Worm (Caenorhabditis elegans): ENCODE measurements around the gene K07C5.9.
A peak's percentile ranks its signal among the peaks of the same experiment; 100 is the strongest.

K07C5.9 gene

ce11 chrV:10320101-10320761, 29.7 kb downstream of the K07C5.9 start, which contains the start of the genes gna-1 and B0024.13:
gna-1 (minus strand) TSS chrV:10320151.
B0024.13 (plus strand) TSS chrV:10320711.
- TF ChIP-seq daf-19 (GFP tag; conservative IDR thresholded peaks at IDR 0.05) (no peak), dmd-6 (GFP tag; IDR thresholded peaks at IDR 0.05) (peak; percentile 47; the same call in 1 of the 2 replicates), hif-1 (tag; optimal IDR thresholded peaks at IDR 0.05) (peak in 1 of 2 experiments; percentile 83), ceh-44 (GFP tag; IDR thresholded peaks at IDR 0.05) (0 out of 2 replicates have a peak, but pooled peaks have one; percentile 45), ztf-7 (tag; optimal IDR thresholded peaks at IDR 0.05) (no peak), nhr-6 (tag; optimal IDR thresholded peaks at IDR 0.05) (no peak), unc-130 (GFP tag; optimal IDR thresholded peaks at IDR 0.05) (peak; percentile 87), pha-4 (GFP tag; IDR thresholded peaks at IDR 0.05) (no peak), pha-4 (tag; optimal IDR thresholded peaks at IDR 0.05) (peak; percentile 21), F49E8.2 (tag; optimal IDR thresholded peaks at IDR 0.05; ENCODE audit: borderline replicate concordance) (no peak), nhr-41 (GFP tag; IDR thresholded peaks at IDR 0.05) (no peak), dmd-9 (GFP tag; IDR thresholded peaks at IDR 0.05) (0 out of 2 replicates have a peak, but pooled peaks have one; percentile 49), ZK337.2 (GFP tag; IDR thresholded peaks at IDR 0.05) (peak; percentile 18; the same call in 1 of the 2 replicates), F26F4.8 (GFP tag; conservative IDR thresholded peaks at IDR 0.05) (no peak), rbr-2 (tag; optimal IDR thresholded peaks at IDR 0.05) (peak; percentile 36), duxl-1 (tag; optimal IDR thresholded peaks at IDR 0.05; ENCODE audit: poor library complexity) (peak; percentile 35), unc-62 (GFP tag; optimal IDR thresholded peaks at IDR 0.05 in 1 of 2) (no peak), unc-62 (tag; optimal IDR thresholded peaks at IDR 0.05) (no peak), snpc-4 (tag; optimal IDR thresholded peaks at IDR 0.05) (no peak), spr-1 (tag; optimal IDR thresholded peaks at IDR 0.05) (no peak), mxl-3 (GFP tag; optimal IDR thresholded peaks at IDR 0.05) (no peak), dpl-1 (GFP tag; optimal IDR thresholded peaks at IDR 0.05) (peak; percentile 61), zip-2 (tag; optimal IDR thresholded peaks at IDR 0.05) (no peak), nhr-111 (GFP tag; optimal IDR thresholded peaks at IDR 0.05) (no peak), mes-2 (tag; optimal IDR thresholded peaks at IDR 0.05; ENCODE audit: poor library complexity, severe bottlenecking) (peak; percentile 98)

DNA sequence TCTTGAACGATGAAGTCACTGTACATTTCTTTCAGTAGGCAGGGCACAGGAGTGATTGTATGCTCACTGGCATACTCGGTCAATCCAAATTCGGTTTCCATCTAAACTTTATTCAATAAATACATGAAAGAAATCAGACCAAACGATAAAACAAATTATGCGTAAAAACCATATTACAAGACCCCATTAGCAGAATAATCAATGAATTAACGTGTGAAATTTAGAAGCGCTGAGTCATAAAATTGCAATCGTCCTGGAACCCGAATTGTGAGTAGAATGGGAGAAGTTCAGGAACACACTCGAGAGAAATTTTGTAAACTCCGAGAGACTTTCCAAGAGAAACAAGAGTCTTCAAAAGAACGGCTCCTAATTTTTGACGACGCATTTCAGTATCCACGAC, 30.5 kb downstream of the K07C5.9 start, which contains the start of gene B0024.11:
Gene B0024.11 (minus strand): TSS at position 101 of the 400 bp plus-strand sequence.
- TF ChIP-seq hmg-1.1 (GFP tag; IDR thresholded peaks at IDR 0.05) (no peak), spr-3 (GFP tag; optimal IDR thresholded peaks at IDR 0.05) (no peak), ZK546.5 (tag; optimal IDR thresholded peaks at IDR 0.05) (no peak), T20F7.1 (GFP tag; optimal IDR thresholded peaks at IDR 0.05) (no peak), lin-15B (tag; optimal IDR thresholded peaks at IDR 0.05) (no peak), lin-39 (tag; optimal IDR thresholded peaks at IDR 0.05) (no peak), nhr-28 (tag; optimal IDR thresholded peaks at IDR 0.05) (no peak), egl-27 (tag; optimal IDR thresholded peaks at IDR 0.05) (no peak), ceh-32 (tag; optimal IDR thresholded peaks at IDR 0.05; ENCODE audit: poor library complexity) (no peak), hlh-11 (tag; optimal IDR thresholded peaks at IDR 0.05) (no peak), lin-29 (GFP tag; IDR thresholded peaks at IDR 0.05) (no peak), lin-1 (GFP tag; IDR thresholded peaks at IDR 0.05) (no peak)

DNA sequence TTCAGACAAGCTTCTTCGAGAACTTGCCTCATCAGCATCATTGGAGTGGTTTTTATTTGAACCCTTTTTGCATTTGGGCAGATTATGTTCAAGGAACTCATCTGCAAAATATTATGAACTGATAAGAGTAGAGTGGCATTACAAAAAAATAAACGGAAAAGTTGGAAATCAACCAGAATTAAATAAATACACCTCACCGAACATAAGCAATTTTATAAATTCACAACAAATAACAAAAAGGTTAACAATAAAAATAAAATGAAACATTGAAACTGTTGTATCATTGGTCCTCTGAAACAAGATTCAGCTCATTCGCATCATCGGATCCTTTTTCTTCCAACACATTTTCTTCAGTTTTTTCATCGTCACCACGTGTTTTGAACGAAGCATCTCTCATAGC, 32.7 kb downstream of the K07C5.9 start, which contains the start of gene asps-1:
Gene asps-1 (minus strand): TSS at position 101 of the 400 bp plus-strand sequence.
- no peak for TF ChIP-seq pqm-1 (tag; optimal IDR thresholded peaks at IDR 0.05)
- no peak for TF ChIP-seq hmg-1.1 (GFP tag; IDR thresholded peaks at IDR 0.05)
- no peak for TF ChIP-seq hif-1 (tag; optimal IDR thresholded peaks at IDR 0.05)
- peak; percentile 67 for TF ChIP-seq aha-1 (tag)
